Worm (Caenorhabditis elegans) whole organism, L4/young adult: ENCODE measurements around the gene D2024.5.

ENCODE experiments used
- dao-5 ChIP-seq: sonication (generic microtip); optimal IDR thresholded peaks from 2 replicates; lab custom pipeline; 2016; ENCODE audit warnings: missing genotype, missing genetic modification characterization, moderate library complexity, missing compliant biosample characterization
- him-1 ChIP-seq: sonication (generic microtip); optimal IDR thresholded peaks from 2 replicates; lab custom pipeline; 2016; ENCODE audit warnings: missing genotype, missing genetic modification reagents, missing genetic modification characterization, missing compliant biosample characterization

DNA sequence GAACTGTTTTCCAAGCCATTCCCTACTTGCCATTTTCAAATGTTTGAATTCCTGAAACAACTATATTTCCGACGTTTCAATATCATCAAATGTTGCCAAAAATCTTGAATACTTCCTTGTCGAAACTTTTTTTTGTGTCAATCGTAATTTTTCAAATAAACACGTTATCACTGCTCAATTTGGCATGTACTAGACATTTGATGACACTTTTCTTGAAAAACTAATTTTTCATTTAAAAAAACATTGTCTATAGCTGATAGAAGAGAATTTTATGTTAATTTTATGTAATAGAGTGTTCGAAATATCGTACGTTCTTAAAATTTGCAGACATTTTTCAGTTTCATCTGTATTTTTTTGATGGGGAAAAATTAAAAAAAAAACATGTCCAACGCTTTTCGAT, 45.3 kb downstream of the D2024.5 start:
- TF ChIP-seq him-1 (tag; lab: Kevin White, UChicago) = no peak
- no peak for TF ChIP-seq dao-5
